Worm (Caenorhabditis elegans) whole organism, young adult: Measurements from ENCODE around the gene C09H5.7.

Experiments used
- F39B2.1 ChIP-seq: fragments of 200-800 bp; sonication (Bioruptor generic); IDR thresholded peaks from 2 replicates; pipeline ENCODE4 v1.3.6; 2022; ENCODE audit warnings: missing genetic modification reagents, missing genetic modification characterization, missing compliant biosample characterization
- Y67H2A.10 ChIP-seq: fragments of 200-800 bp; sonication (Bioruptor generic); conservative IDR thresholded peaks from 2 replicates; pipeline ENCODE4 v1.3.6; 2022; ENCODE audit warnings: missing genetic modification reagents, missing genetic modification characterization, missing compliant biosample characterization
- ama-1 ChIP-seq, 3 experiments: fragments of 150-350 bp in 1 of 3; sonication (generic microtip) in 2 of 3; optimal IDR thresholded peaks; 2 replicates each; lab custom pipeline; 2014 to 2018; ENCODE audit warnings: missing biosample characterization in 2 of 3, missing genetic modification characterization in 2 of 3, missing genetic modification reagents in 2 of 3
- hlh-26 ChIP-seq: fragments of 200-800 bp; sonication (Bioruptor generic); conservative IDR thresholded peaks from 2 replicates; pipeline ENCODE4 v1.3.6; 2022; ENCODE audit warnings: missing genetic modification reagents, missing genetic modification characterization, missing compliant biosample characterization
- lin-54 ChIP-seq: fragments of 200-800 bp; sonication (Bioruptor generic); optimal IDR thresholded peaks from 2 replicates; lab custom pipeline; 2018; ENCODE audit warnings: mild to moderate bottlenecking, missing genetic modification characterization, missing compliant biosample characterization
- nfya-1 ChIP-seq: sonication (generic microtip); optimal IDR thresholded peaks from 2 replicates; lab custom pipeline; 2017; ENCODE audit warnings: antibody characterized with exemption, missing compliant biosample characterization, missing genetic modification characterization, borderline replicate concordance; ENCODE audit not compliant: insufficient read depth
- pha-4 ChIP-seq: fragments of 150-350 bp; sonication (generic microtip); optimal IDR thresholded peaks from 2 replicates; lab custom pipeline; 2014; ENCODE audit warnings: missing biosample characterization, missing genetic modification reagents, missing genetic modification characterization
- tbp1 ChIP-seq: fragments of 200-800 bp; sonication (Bioruptor generic); optimal IDR thresholded peaks from 2 replicates; lab custom pipeline; 2018; ENCODE audit warnings: mild to moderate bottlenecking, missing genetic modification characterization, missing compliant biosample characterization
- tbx-9 ChIP-seq: sonication (generic microtip); optimal IDR thresholded peaks from 2 replicates; lab custom pipeline; 2016; ENCODE audit warnings: borderline replicate concordance, missing genetic modification characterization, inconsistent platforms, missing compliant biosample characterization
- unc-62 ChIP-seq: fragments of 150-350 bp; optimal IDR thresholded peaks from 2 replicates; lab custom pipeline; 2014; ENCODE audit warnings: missing biosample characterization, missing genetic modification reagents, missing genetic modification characterization

DNA sequence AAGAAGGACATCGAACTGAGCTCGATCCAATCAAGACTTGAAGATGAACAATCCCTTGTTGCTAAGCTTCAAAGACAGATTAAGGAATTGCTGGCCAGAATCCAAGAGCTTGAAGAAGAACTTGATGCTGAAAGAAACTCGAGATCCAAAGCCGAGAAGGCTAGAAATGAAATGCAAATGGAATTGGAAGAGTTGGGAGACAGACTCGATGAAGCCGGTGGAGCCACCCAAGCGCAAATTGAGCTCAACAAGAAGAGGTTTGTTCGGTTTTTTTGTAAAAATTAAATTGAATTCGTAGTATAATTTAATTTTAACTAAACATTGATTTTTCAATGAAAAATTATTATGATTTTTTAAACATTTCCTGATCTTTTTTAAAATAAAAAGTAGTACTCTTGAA lies 29.5 kb upstream of the C09H5.7 start:
- TF ChIP-seq pha-4 = no peak
- no peak for TF ChIP-seq unc-62 (GFP tag; lab: Kevin White, UChicago)
- no peak for TF ChIP-seq tbx-9 (tag; lab: Kevin White, UChicago)
- TF ChIP-seq F39B2.1 (GFP tag; lab: Robert Waterston, UW) = no peak
- TF ChIP-seq lin-54 (GFP tag; lab: Kevin White, UChicago) = no peak
- no peak for TF ChIP-seq hlh-26
- TF ChIP-seq tbp1 (GFP tag; lab: Kevin White, UChicago) = no peak
- TF ChIP-seq ama-1 (optimal IDR thresholded peaks at IDR 0.05; lab: Kevin White, UChicago) = no peak
- no peak for TF ChIP-seq ama-1 (GFP tag; optimal IDR thresholded peaks at IDR 0.05; lab: Kevin White, UChicago)
- no peak for TF ChIP-seq nfya-1 (tag; lab: Kevin White, UChicago)
- no peak for TF ChIP-seq Y67H2A.10
